Worm (Caenorhabditis elegans) whole organism, young adult: ENCODE data around the gene ZC262.13.

Experiments
- B0336.3 ChIP-seq: fragments of 200-800 bp; sonication (Bioruptor generic); IDR thresholded peaks from 2 replicates; pipeline ENCODE4 v1.3.6; 2022; ENCODE audit warnings: missing genetic modification characterization, missing compliant biosample characterization
- C17E4.6 ChIP-seq: fragments of 200-800 bp; sonication (Bioruptor generic); IDR thresholded peaks from 2 replicates; pipeline ENCODE4 v1.3.6; 2022; ENCODE audit warnings: missing genetic modification reagents, missing genetic modification characterization, missing compliant biosample characterization
- D2030.7 ChIP-seq: fragments of 200-800 bp; sonication (Bioruptor generic); IDR thresholded peaks from 2 replicates; pipeline ENCODE4 v1.3.6; 2022; ENCODE audit warnings: missing genetic modification reagents, missing genetic modification characterization, missing compliant biosample characterization
- F10E7.11 ChIP-seq: sonication (generic microtip); optimal IDR thresholded peaks from 2 replicates; lab custom pipeline; 2017; ENCODE audit warnings: mild to moderate bottlenecking, missing genetic modification characterization, moderate library complexity, missing compliant biosample characterization
- F33H1.4 ChIP-seq: fragments of 200-800 bp; sonication (Bioruptor generic); IDR thresholded peaks from 2 replicates; pipeline ENCODE4 v1.3.6; 2022; ENCODE audit warnings: missing genetic modification reagents, missing genetic modification characterization, missing compliant biosample characterization
- F37B4.10 ChIP-seq: fragments of 200-800 bp; sonication (Bioruptor generic); IDR thresholded peaks from 2 replicates; pipeline ENCODE4 v1.3.6; 2022; ENCODE audit warnings: missing genetic modification characterization, missing compliant biosample characterization
- F49E8.2 ChIP-seq: sonication (generic microtip); optimal IDR thresholded peaks from 3 replicates; lab custom pipeline; 2017; ENCODE audit warnings: missing genetic modification characterization, mild to moderate bottlenecking, missing compliant biosample characterization, antibody characterized with exemption, moderate library complexity; ENCODE audit not compliant: insufficient read depth
- Y53F4B.3 ChIP-seq: fragments of 200-800 bp; sonication (Bioruptor generic); IDR thresholded peaks from 2 replicates; pipeline ENCODE4 v1.3.6; 2022; ENCODE audit warnings: missing genetic modification reagents, missing genetic modification characterization, missing compliant biosample characterization
- Y53G8AR.9 ChIP-seq: fragments of 200-800 bp; sonication (Bioruptor generic); conservative IDR thresholded peaks from 2 replicates; pipeline ENCODE4 v1.3.6; 2022; ENCODE audit warnings: missing genetic modification reagents, missing genetic modification characterization, missing compliant biosample characterization
- akir-1 ChIP-seq: fragments of 200-800 bp; sonication (Bioruptor generic); optimal IDR thresholded peaks from 2 replicates; lab custom pipeline; 2018; ENCODE audit warnings: mild to moderate bottlenecking, missing genetic modification characterization, moderate library complexity, missing compliant biosample characterization
- attf-6 ChIP-seq: fragments of 200-800 bp; sonication (Bioruptor generic); IDR thresholded peaks from 2 replicates; pipeline ENCODE4 v1.3.6; 2022; ENCODE audit warnings: missing genetic modification reagents, missing genetic modification characterization, missing compliant biosample characterization
- cebp-1 ChIP-seq, 2 experiments: fragments of 200-800 bp in 1 of 2; sonication (Bioruptor generic) in 1 of 2; sonication (generic microtip) in 1 of 2; IDR thresholded peaks in 1 of 2; optimal IDR thresholded peaks in 1 of 2; 2 replicates each; pipeline versions ENCODE4 v1.3.6 to Lab custom; 2017 to 2022; ENCODE audit warnings: missing compliant biosample characterization in 2 of 2, missing genetic modification characterization in 2 of 2, mild to moderate bottlenecking in 1 of 2, missing genetic modification reagents in 1 of 2, moderate library complexity in 1 of 2
- ceh-100 ChIP-seq: fragments of 200-800 bp; sonication (Bioruptor generic); IDR thresholded peaks from 2 replicates; pipeline ENCODE4 v1.3.6; 2022; ENCODE audit warnings: missing genetic modification reagents, missing genetic modification characterization, missing compliant biosample characterization
- ceh-40 ChIP-seq: fragments of 200-800 bp; sonication (Bioruptor generic); IDR thresholded peaks from 2 replicates; pipeline ENCODE4 v1.3.6; 2022; ENCODE audit warnings: missing genetic modification characterization, missing compliant biosample characterization
- die-1 ChIP-seq: sonication (generic microtip); optimal IDR thresholded peaks from 2 replicates; lab custom pipeline; 2016; ENCODE audit warnings: missing genotype, mild to moderate bottlenecking, missing genetic modification characterization, missing compliant biosample characterization
- dox-1 ChIP-seq: fragments of 200-800 bp; sonication (Bioruptor generic); IDR thresholded peaks from 2 replicates; pipeline ENCODE4 v1.3.6; 2022; ENCODE audit warnings: missing genetic modification reagents, missing genetic modification characterization, missing compliant biosample characterization
- dpff-1 ChIP-seq: sonication (generic microtip); optimal IDR thresholded peaks from 2 replicates; lab custom pipeline; 2017; ENCODE audit warnings: mild to moderate bottlenecking, missing genetic modification characterization, missing compliant biosample characterization
- egl-18 ChIP-seq: fragments of 200-800 bp; sonication (Bioruptor generic); IDR thresholded peaks from 2 replicates; pipeline ENCODE4 v1.3.6; 2022; ENCODE audit warnings: missing genetic modification reagents, missing genetic modification characterization, missing compliant biosample characterization
- ekl-4 ChIP-seq: fragments of 200-800 bp; sonication (Bioruptor generic); IDR thresholded peaks from 2 replicates; pipeline ENCODE4 v1.3.6; 2022; ENCODE audit warnings: missing genetic modification reagents, missing genetic modification characterization, missing compliant biosample characterization
- ets-4 ChIP-seq: fragments of 200-800 bp; sonication (Bioruptor generic); optimal IDR thresholded peaks from 2 replicates; lab custom pipeline; 2018; ENCODE audit warnings: mild to moderate bottlenecking, missing genetic modification characterization, missing compliant biosample characterization
- fkh-3 ChIP-seq: sonication (generic microtip); optimal IDR thresholded peaks from 2 replicates; lab custom pipeline; 2016; ENCODE audit warnings: mild to moderate bottlenecking, missing genetic modification characterization, missing compliant biosample characterization
- hlh-12 ChIP-seq: sonication (generic microtip); optimal IDR thresholded peaks from 2 replicates; lab custom pipeline; 2016; ENCODE audit warnings: missing genetic modification characterization, missing compliant biosample characterization
- hmg-20 ChIP-seq: fragments of 200-800 bp; sonication (Bioruptor generic); IDR thresholded peaks from 2 replicates; pipeline ENCODE4 v1.3.6; 2022; ENCODE audit warnings: missing genetic modification reagents, missing genetic modification characterization, missing compliant biosample characterization
- hsf-1 ChIP-seq: fragments of 200-800 bp; sonication (Bioruptor generic); IDR thresholded peaks from 2 replicates; pipeline ENCODE4 v1.3.6; 2022; ENCODE audit warnings: missing genetic modification reagents, missing genetic modification characterization, missing compliant biosample characterization
- lin-54 ChIP-seq: fragments of 200-800 bp; sonication (Bioruptor generic); optimal IDR thresholded peaks from 2 replicates; lab custom pipeline; 2018; ENCODE audit warnings: mild to moderate bottlenecking, missing genetic modification characterization, missing compliant biosample characterization
- mel-28 ChIP-seq: sonication (generic microtip); optimal IDR thresholded peaks from 2 replicates; lab custom pipeline; 2016; ENCODE audit warnings: borderline replicate concordance, mild to moderate bottlenecking, missing genetic modification characterization, missing compliant biosample characterization
- nhr-120 ChIP-seq: fragments of 200-800 bp; sonication (Bioruptor generic); IDR thresholded peaks from 2 replicates; pipeline ENCODE4 v1.3.6; 2022; ENCODE audit warnings: missing genetic modification characterization, missing compliant biosample characterization
- nhr-179 ChIP-seq: sonication (generic microtip); optimal IDR thresholded peaks from 2 replicates; lab custom pipeline; 2016; ENCODE audit warnings: mild to moderate bottlenecking, missing genetic modification characterization, missing compliant biosample characterization
- repo-1 ChIP-seq: sonication (generic microtip); optimal IDR thresholded peaks from 2 replicates; lab custom pipeline; 2017; ENCODE audit warnings: mild to moderate bottlenecking, missing genetic modification characterization, missing compliant biosample characterization
- sdz-38 ChIP-seq: sonication (generic microtip); optimal IDR thresholded peaks from 2 replicates; lab custom pipeline; 2016; ENCODE audit warnings: missing genotype, missing genetic modification characterization, missing compliant biosample characterization
- tbp1 ChIP-seq: fragments of 200-800 bp; sonication (Bioruptor generic); optimal IDR thresholded peaks from 2 replicates; lab custom pipeline; 2018; ENCODE audit warnings: mild to moderate bottlenecking, missing genetic modification characterization, missing compliant biosample characterization
- tbx-9 ChIP-seq: sonication (generic microtip); optimal IDR thresholded peaks from 2 replicates; lab custom pipeline; 2016; ENCODE audit warnings: borderline replicate concordance, missing genetic modification characterization, inconsistent platforms, missing compliant biosample characterization
- xnd-1 ChIP-seq: sonication (generic microtip); optimal IDR thresholded peaks from 2 replicates; lab custom pipeline; 2016; ENCODE audit warnings: missing genotype, missing genetic modification reagents, missing genetic modification characterization, missing compliant biosample characterization
- ztf-22 ChIP-seq: fragments of 200-800 bp; sonication (Bioruptor generic); optimal IDR thresholded peaks from 2 replicates; lab custom pipeline; 2018; ENCODE audit warnings: mild to moderate bottlenecking, missing genetic modification characterization, moderate library complexity, missing compliant biosample characterization
- ztf-26 ChIP-seq: sonication (generic microtip); optimal IDR thresholded peaks from 2 replicates; lab custom pipeline; 2017; ENCODE audit warnings: missing genetic modification characterization, missing compliant biosample characterization

Gene ZC262.13

ce11 chrIII:8319100-8319499, 6.9 kb upstream of the ZC262.13 start, which contains the start of gene F10E9.11 (continued):
- TF ChIP-seq ztf-26 (tag; lab: Kevin White, UChicago) (no peak), lin-54 (peak; percentile 94), ceh-40 (GFP tag; lab: Robert Waterston, UW) (0 out of 2 replicates have a peak, but pooled peaks have one; percentile 43), Y53G8AR.9 (GFP tag; lab: Robert Waterston, UW) (peak; percentile 62; the same call in 1 of the 2 replicates), F33H1.4 (GFP tag; lab: Robert Waterston, UW) (peak; percentile 71), akir-1 (GFP tag; lab: Kevin White, UChicago) (peak; percentile 75), ztf-22 (no peak), hsf-1 (0 out of 2 replicates have a peak, but pooled peaks have one; percentile 5), tbp1 (GFP tag; lab: Kevin White, UChicago) (peak; percentile 57)

ce11 chrIII:8320183-8320582, 5.8 kb upstream of the ZC262.13 start, which contains the start of gene F10E9.10:
TSS of gene F10E9.10 (minus strand) at chrIII:8320283.
- no peak for TF ChIP-seq die-1
- TF ChIP-seq xnd-1 (tag; lab: Kevin White, UChicago) = no peak
- TF ChIP-seq dpff-1 = no peak
- TF ChIP-seq F10E7.11 = no peak
- TF ChIP-seq hmg-20 = no peak
- no peak for TF ChIP-seq ceh-100 (GFP tag; lab: Robert Waterston, UW)
- no peak for TF ChIP-seq nhr-179
- no peak for TF ChIP-seq D2030.7
- TF ChIP-seq fkh-3 = no peak
- no peak for TF ChIP-seq hsf-1
- TF ChIP-seq dox-1 (GFP tag; lab: Robert Waterston, UW) = no peak

ce11 chrIII:8321225-8321624, 4.8 kb upstream of the ZC262.13 start:
- TF ChIP-seq F49E8.2 (tag; lab: Kevin White, UChicago) (no peak), sdz-38 (no peak), F37B4.10 (GFP tag; lab: Robert Waterston, UW) (no peak), tbp1 (GFP tag; lab: Kevin White, UChicago) (no peak), B0336.3 (GFP tag; lab: Robert Waterston, UW) (no peak), F33H1.4 (GFP tag; lab: Robert Waterston, UW) (no peak), tbx-9 (no peak), Y53F4B.3 (GFP tag; lab: Robert Waterston, UW) (no peak), nhr-120 (GFP tag; lab: Robert Waterston, UW) (no peak), egl-18 (GFP tag; lab: Robert Waterston, UW) (no peak), repo-1 (tag; lab: Kevin White, UChicago) (no peak)
- TF ChIP-seq, all 124 proteins: peak for 0

DNA sequence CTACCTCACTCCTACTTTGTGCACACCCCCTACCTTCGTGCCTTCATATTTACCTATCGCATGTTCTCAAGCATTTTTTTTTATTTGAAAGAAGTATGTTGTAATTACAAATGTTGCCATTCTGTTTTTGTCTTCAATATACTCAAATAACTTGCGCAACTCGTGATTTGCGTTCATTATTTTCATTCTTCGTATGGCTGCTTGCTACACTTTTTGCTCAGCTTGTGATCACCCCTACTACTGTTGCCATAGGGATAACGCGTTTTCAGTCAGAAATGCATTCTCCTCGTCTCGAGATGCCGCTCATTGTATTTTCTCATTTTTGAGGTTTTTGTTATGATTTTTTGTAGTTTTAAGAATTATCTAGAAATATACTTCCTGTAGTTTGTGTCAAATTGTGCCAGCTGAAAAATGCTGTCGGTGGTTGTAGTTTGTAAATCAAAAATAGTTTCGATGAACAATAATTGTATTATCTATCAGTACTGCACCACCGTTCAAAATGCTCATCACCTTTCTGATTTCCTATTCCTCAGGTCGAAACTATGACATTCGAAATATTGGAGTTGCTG, 3.3 kb upstream of the ZC262.13 start, which contains the start of gene F10E9.1:
F10E9.1 (plus strand) TSS at position 519 of the 569 bp plus-strand sequence.
- TF ChIP-seq attf-6 (no peak), ekl-4 (GFP tag; lab: Robert Waterston, UW) (no peak), mel-28 (no peak), Y53F4B.3 (GFP tag; lab: Robert Waterston, UW) (no peak), ets-4 (GFP tag; lab: Kevin White, UChicago) (no peak), hlh-12 (no peak), ztf-22 (no peak), akir-1 (GFP tag; lab: Kevin White, UChicago) (no peak), C17E4.6 (GFP tag; lab: Robert Waterston, UW) (no peak), cebp-1 (GFP tag; IDR thresholded peaks at IDR 0.05; lab: Robert Waterston, UW) (no peak), cebp-1 (tag; optimal IDR thresholded peaks at IDR 0.05; lab: Kevin White, UChicago) (no peak)
